Worm (Caenorhabditis elegans): ENCODE data around the gene unc-2.
A peak's percentile ranks its signal among the peaks of the same experiment; 100 is the strongest.

The unc-2 gene

ce11 chrX:2763476-2764268 is at the start of gene unc-2:
TSS of gene unc-2 (minus strand) at chrX:2763526.
- TF ChIP-seq K12H6.12 (tag; optimal IDR thresholded peaks at IDR 0.05) (no peak), snpc-1.1 (tag; optimal IDR thresholded peaks at IDR 0.05; ENCODE audit: insufficient read depth) (peak; percentile 80), snpc-4 (GFP tag; optimal IDR thresholded peaks at IDR 0.05) (peak; percentile 59), snpc-4 (tag; optimal IDR thresholded peaks at IDR 0.05) (peak in 3 of 4 experiments; percentile 67 to 88 (median 73))

ce11 chrX:2809611-2810010 is 46.3 kb upstream of the unc-2 start, which contains the start of gene C14A11.9:
TSS of gene C14A11.9 (minus strand) at chrX:2809637.
- TF ChIP-seq nhr-90 (tag; optimal IDR thresholded peaks at IDR 0.05), result no peak
- no peak; the same call in 1 of the 2 replicates for TF ChIP-seq ekl-4 (GFP tag; IDR thresholded peaks at IDR 0.05)
- TF ChIP-seq Y53F4B.3 (GFP tag; IDR thresholded peaks at IDR 0.05), result no peak
- 0 out of 2 replicates have a peak, but pooled peaks have one; percentile 38 for TF ChIP-seq C17E4.6 (GFP tag; IDR thresholded peaks at IDR 0.05)
- peak; percentile 24 for TF ChIP-seq mel-28 (tag; optimal IDR thresholded peaks at IDR 0.05; ENCODE audit: borderline replicate concordance)
- TF ChIP-seq F49E8.2 (tag; optimal IDR thresholded peaks at IDR 0.05; ENCODE audit: insufficient read depth), result no peak
- peak; percentile 2 for TF ChIP-seq nhr-27 (tag; optimal IDR thresholded peaks at IDR 0.05)
- TF ChIP-seq lsl-1 (GFP tag; optimal IDR thresholded peaks at IDR 0.05), result no peak
- TF ChIP-seq Y95B8A.8 (GFP tag; IDR thresholded peaks at IDR 0.05), result no peak
- no peak for TF ChIP-seq ccch-3 (GFP tag; optimal IDR thresholded peaks at IDR 0.05)
- peak; percentile 99 for TF ChIP-seq ztf-18 (tag; optimal IDR thresholded peaks at IDR 0.05)
- no peak for TF ChIP-seq nfya-2 (GFP tag; IDR thresholded peaks at IDR 0.05)
- peak; percentile 74 for TF ChIP-seq K12H6.12 (tag; optimal IDR thresholded peaks at IDR 0.05)
- no peak for TF ChIP-seq unc-62 (GFP tag; optimal IDR thresholded peaks at IDR 0.05)
- TF ChIP-seq hmg-1.2 (GFP tag; IDR thresholded peaks at IDR 0.05), result no peak; the same call in none of the 2 replicates
- peak; percentile 81 for TF ChIP-seq atf-7 (tag; optimal IDR thresholded peaks at IDR 0.05)
- TF ChIP-seq F52B5.7 (tag; optimal IDR thresholded peaks at IDR 0.05), result no peak
- peak; percentile 79 for TF ChIP-seq pbrm-1 (GFP tag; IDR thresholded peaks at IDR 0.05)
- no peak for TF ChIP-seq lag-1 (GFP tag; IDR thresholded peaks at IDR 0.05)
- TF ChIP-seq attf-3 (GFP tag; conservative IDR thresholded peaks at IDR 0.05), result no peak
- no peak for TF ChIP-seq unc-130 (GFP tag; optimal IDR thresholded peaks at IDR 0.05)
- TF ChIP-seq T07F8.4 (tag; optimal IDR thresholded peaks at IDR 0.05), result no peak
- TF ChIP-seq ceh-58 (GFP tag; IDR thresholded peaks at IDR 0.05), result no peak
- TF ChIP-seq madf-3 (GFP tag; IDR thresholded peaks at IDR 0.05), result no peak
- no peak for TF ChIP-seq sea-2 (GFP tag; IDR thresholded peaks at IDR 0.05)
- peak; percentile 63 for TF ChIP-seq rcor-1 (GFP tag; IDR thresholded peaks at IDR 0.05)
- TF ChIP-seq C06A6.2 (GFP tag; conservative IDR thresholded peaks at IDR 0.05), result peak; percentile 81
- no peak for TF ChIP-seq T26A5.8 (tag; optimal IDR thresholded peaks at IDR 0.05)
- no peak for TF ChIP-seq nfyb-1 (GFP tag; IDR thresholded peaks at IDR 0.05)
- no peak for TF ChIP-seq F57A8.1 (GFP tag; optimal IDR thresholded peaks at IDR 0.05)
- TF ChIP-seq hmg-20 (GFP tag; IDR thresholded peaks at IDR 0.05), result no peak
- no peak for TF ChIP-seq ztf-28 (GFP tag; IDR thresholded peaks at IDR 0.05)
- peak; percentile 55 for TF ChIP-seq tlf-1 (GFP tag; optimal IDR thresholded peaks at IDR 0.05)
- peak; percentile 22 for TF ChIP-seq F23B12.7 (tag; optimal IDR thresholded peaks at IDR 0.05; ENCODE audit: insufficient read depth)
- peak; percentile 86 for TF ChIP-seq ZK185.1 (tag; optimal IDR thresholded peaks at IDR 0.05; ENCODE audit: poor library complexity, severe bottlenecking)
- TF ChIP-seq B0336.3 (GFP tag; IDR thresholded peaks at IDR 0.05), result no peak; the same call in 1 of the 2 replicates
- no peak for TF ChIP-seq F39B2.1 (GFP tag; IDR thresholded peaks at IDR 0.05)
- TF ChIP-seq lin-35 (GFP tag; optimal IDR thresholded peaks at IDR 0.05), result peak in 1 of 3 experiments; percentile 88
- TF ChIP-seq K11D2.4 (GFP tag; IDR thresholded peaks at IDR 0.05), result peak; percentile 94
- TF ChIP-seq egrh-3 (GFP tag; IDR thresholded peaks at IDR 0.05), result 0 out of 2 replicates have a peak, but pooled peaks have one; percentile 24
- no peak for TF ChIP-seq lin-26 (GFP tag; IDR thresholded peaks at IDR 0.05)
- no peak for TF ChIP-seq hlh-26 (GFP tag; conservative IDR thresholded peaks at IDR 0.05)
